Fruit fly (Drosophila melanogaster) whole organism, embryonic: ENCODE data around the gene Efhc1.1.

Experiments
- Ada2b ChIP-seq: fragments of 200-800 bp; sonication (Bioruptor generic); IDR thresholded peaks from 2 replicates; pipeline ENCODE4 v1.3.6; 2022; ENCODE audit warnings: missing biosample characterization, missing genetic modification characterization
- Atf6 ChIP-seq: fragments of 200-800 bp; sonication (Bioruptor generic); IDR thresholded peaks from 2 replicates; pipeline ENCODE4 v1.3.6; 2022; ENCODE audit warnings: missing biosample characterization, missing genetic modification characterization
- CG10462 ChIP-seq: fragments of 200-800 bp; sonication (Bioruptor generic); optimal IDR thresholded peaks from 2 replicates; lab custom pipeline; 2016; ENCODE audit warnings: missing biosample characterization, missing genetic modification characterization
- CG12155 ChIP-seq: fragments of 200-800 bp; sonication (Bioruptor generic); optimal IDR thresholded peaks from 3 replicates; lab custom pipeline; 2016; ENCODE audit warnings: missing biosample characterization, missing genetic modification characterization
- CG12391 ChIP-seq: fragments of 200-800 bp; sonication (Bioruptor generic); optimal IDR thresholded peaks from 3 replicates; lab custom pipeline; 2018; ENCODE audit warnings: missing biosample characterization, mild to moderate bottlenecking, missing genetic modification characterization, moderate library complexity
- CG12744 ChIP-seq: fragments of 200-800 bp; sonication (Bioruptor generic); optimal IDR thresholded peaks from 2 replicates; lab custom pipeline; 2016; ENCODE audit warnings: missing biosample characterization, missing genetic modification characterization
- CG15073 ChIP-seq: fragments of 200-800 bp; sonication (Bioruptor generic); optimal IDR thresholded peaks from 2 replicates; lab custom pipeline; 2016; ENCODE audit warnings: missing biosample characterization, missing genetic modification characterization
- CG1603 ChIP-seq: fragments of 200-800 bp; sonication (Bioruptor generic); optimal IDR thresholded peaks from 2 replicates; lab custom pipeline; 2019; ENCODE audit warnings: missing biosample characterization, mild to moderate bottlenecking, missing genetic modification characterization, moderate library complexity
- CG16863 ChIP-seq: fragments of 200-800 bp; sonication (Bioruptor generic); optimal IDR thresholded peaks from 3 replicates; lab custom pipeline; 2016; ENCODE audit warnings: missing biosample characterization, missing genetic modification characterization
- CG17186 ChIP-seq: fragments of 200-800 bp; sonication (Bioruptor generic); optimal IDR thresholded peaks from 3 replicates; lab custom pipeline; 2017; ENCODE audit warnings: missing biosample characterization, missing genetic modification reagents, missing genetic modification characterization
- CG3065 ChIP-seq: fragments of 200-800 bp; sonication (Bioruptor generic); optimal IDR thresholded peaks from 2 replicates; lab custom pipeline; 2016; ENCODE audit warnings: missing biosample characterization, missing genetic modification characterization
- CG31441 ChIP-seq: fragments of 200-800 bp; sonication (Bioruptor generic); IDR thresholded peaks from 2 replicates; pipeline ENCODE4 v1.3.6; 2022; ENCODE audit warnings: missing biosample characterization, missing genetic modification characterization
- CG33213 ChIP-seq: fragments of 200-800 bp; sonication (Bioruptor generic); optimal IDR thresholded peaks from 3 replicates; lab custom pipeline; 2016; ENCODE audit warnings: missing biosample characterization, missing genetic modification characterization
- CG34224 ChIP-seq: fragments of 200-800 bp; sonication (Bioruptor generic); IDR thresholded peaks from 3 replicates; pipeline ENCODE4 v1.3.6; 2022; ENCODE audit warnings: missing biosample characterization, missing genetic modification characterization; ENCODE audit not compliant: partially characterized antibody
- CG4730 ChIP-seq: fragments of 200-800 bp; sonication (Bioruptor generic); IDR thresholded peaks from 2 replicates; pipeline ENCODE4 v1.3.6; 2022; ENCODE audit warnings: missing biosample characterization, missing genetic modification characterization
- CG4854 ChIP-seq: fragments of 200-800 bp; sonication (Bioruptor generic); optimal IDR thresholded peaks from 2 replicates; lab custom pipeline; 2016; ENCODE audit warnings: missing biosample characterization, missing genetic modification characterization, inconsistent platforms
- CG6689 ChIP-seq: fragments of 200-800 bp; sonication (Bioruptor generic); IDR thresholded peaks from 2 replicates; pipeline ENCODE4 v1.3.6; 2022; ENCODE audit warnings: missing biosample characterization, missing genetic modification characterization
- CG8388 ChIP-seq: fragments of 200-800 bp; sonication (Bioruptor generic); optimal IDR thresholded peaks from 2 replicates; lab custom pipeline; 2019; ENCODE audit warnings: missing biosample characterization, mild to moderate bottlenecking, missing genetic modification characterization, moderate library complexity
- Camta ChIP-seq: fragments of 200-800 bp; sonication (Bioruptor generic); optimal IDR thresholded peaks from 2 replicates; lab custom pipeline; 2016; ENCODE audit warnings: missing biosample characterization, missing genetic modification characterization
- E2f1 ChIP-seq: fragments of 200-800 bp; sonication (Bioruptor generic); IDR thresholded peaks from 2 replicates; pipeline ENCODE4 v1.3.6; 2022; ENCODE audit warnings: missing biosample characterization, missing genetic modification characterization
- Eip74EF ChIP-seq, 2 experiments: fragments of 200-800 bp in 1 of 2; fragments of >200 bp in 1 of 2; sonication (Bioruptor generic) in 1 of 2; optimal IDR thresholded peaks; 2 replicates each; lab custom pipeline; 2017 to 2019; ENCODE audit warnings: missing biosample characterization in 2 of 2, missing genetic modification characterization in 2 of 2, mild to moderate bottlenecking in 1 of 2, moderate library complexity in 1 of 2
- Hand ChIP-seq: fragments of 200-800 bp; sonication (Bioruptor generic); optimal IDR thresholded peaks from 2 replicates; lab custom pipeline; 2017; ENCODE audit warnings: mild to moderate bottlenecking, missing biosample characterization, missing genetic modification reagents, missing genetic modification characterization
- Hmr ChIP-seq: fragments of 200-800 bp; sonication (Bioruptor generic); optimal IDR thresholded peaks from 3 replicates; lab custom pipeline; 2017; ENCODE audit warnings: mild to moderate bottlenecking, missing biosample characterization, missing genetic modification reagents, missing genetic modification characterization
- Optix ChIP-seq: fragments of 200-800 bp; sonication (Bioruptor generic); IDR thresholded peaks from 3 replicates; pipeline ENCODE4 v1.3.6; 2022; ENCODE audit warnings: missing biosample characterization, missing genetic modification characterization
- Rx ChIP-seq: fragments of 200-800 bp; sonication (Bioruptor generic); IDR thresholded peaks from 2 replicates; pipeline ENCODE4 v1.3.6; 2022; ENCODE audit warnings: missing biosample characterization, missing genetic modification characterization
- Stat92E ChIP-seq, 3 experiments: fragments of >200 bp in 2 of 3; fragments of 200-800 bp in 1 of 3; sonication (Bioruptor generic) in 1 of 3; optimal IDR thresholded peaks; 2 replicates each; lab custom pipeline; 2017 to 2019; ENCODE audit warnings: missing biosample characterization in 3 of 3, missing genetic modification characterization in 3 of 3, mild to moderate bottlenecking in 1 of 3, moderate library complexity in 1 of 3
- bigmax ChIP-seq: fragments of 200-800 bp; sonication (Bioruptor generic); optimal IDR thresholded peaks from 2 replicates; lab custom pipeline; 2018; ENCODE audit warnings: missing biosample characterization, mild to moderate bottlenecking, missing genetic modification characterization
- bowl ChIP-seq: fragments of 200-800 bp; sonication (Bioruptor generic); IDR thresholded peaks from 2 replicates; pipeline ENCODE4 v1.3.6; 2022; ENCODE audit warnings: missing biosample characterization, missing genetic modification characterization
- br ChIP-seq: fragments of >200 bp; optimal IDR thresholded peaks from 2 replicates; lab custom pipeline; 2017
- cg ChIP-seq: fragments of 200-800 bp; sonication (Bioruptor generic); optimal IDR thresholded peaks from 3 replicates; lab custom pipeline; 2019; ENCODE audit warnings: missing biosample characterization, mild to moderate bottlenecking, missing genetic modification characterization, moderate library complexity
- fd96Cb ChIP-seq: fragments of 200-800 bp; sonication (Bioruptor generic); optimal IDR thresholded peaks from 2 replicates; lab custom pipeline; 2018; ENCODE audit warnings: missing biosample characterization, mild to moderate bottlenecking, missing genetic modification characterization, moderate library complexity
- gcm ChIP-seq: fragments of 200-800 bp; sonication (Bioruptor generic); optimal IDR thresholded peaks from 2 replicates; lab custom pipeline; 2019; ENCODE audit warnings: missing biosample characterization, mild to moderate bottlenecking, missing genetic modification characterization, moderate library complexity
- gfzf ChIP-seq: fragments of 200-800 bp; sonication (Bioruptor generic); optimal IDR thresholded peaks from 2 replicates; lab custom pipeline; 2016; ENCODE audit warnings: missing biosample characterization, mild to moderate bottlenecking, missing genetic modification characterization, moderate library complexity
- hb ChIP-seq: fragments of 200-800 bp; sonication (Bioruptor generic); IDR thresholded peaks from 3 replicates; pipeline ENCODE4 v1.3.6; 2022; ENCODE audit warnings: missing biosample characterization, missing genetic modification characterization; ENCODE audit not compliant: partially characterized antibody
- her ChIP-seq: fragments of 200-800 bp; sonication (Bioruptor generic); optimal IDR thresholded peaks from 2 replicates; lab custom pipeline; 2016; ENCODE audit warnings: missing biosample characterization, missing genetic modification characterization
- jigr1 ChIP-seq: fragments of 200-800 bp; sonication (Bioruptor generic); IDR thresholded peaks from 3 replicates; pipeline ENCODE4 v1.3.6; 2022; ENCODE audit warnings: missing biosample characterization, missing genetic modification characterization
- lab ChIP-seq: fragments of 200-800 bp; sonication (Bioruptor generic); optimal IDR thresholded peaks from 3 replicates; lab custom pipeline; 2017; ENCODE audit warnings: missing biosample characterization, missing genetic modification characterization, mild to moderate bottlenecking, moderate library complexity, missing genetic modification reagents
- lbe ChIP-seq: fragments of 200-800 bp; sonication (Bioruptor generic); optimal IDR thresholded peaks from 2 replicates; lab custom pipeline; 2016; ENCODE audit warnings: missing biosample characterization, mild to moderate bottlenecking, missing genetic modification characterization
- nerfin-1 ChIP-seq: fragments of 200-800 bp; sonication (Bioruptor generic); optimal IDR thresholded peaks from 3 replicates; lab custom pipeline; 2019; ENCODE audit warnings: missing biosample characterization, mild to moderate bottlenecking, missing genetic modification characterization, moderate library complexity
- pfk ChIP-seq: fragments of 200-800 bp; sonication (Bioruptor generic); optimal IDR thresholded peaks from 2 replicates; lab custom pipeline; 2018; ENCODE audit warnings: missing biosample characterization, mild to moderate bottlenecking, missing genetic modification characterization, moderate library complexity
- pum ChIP-seq: fragments of 200-800 bp; sonication (Bioruptor generic); optimal IDR thresholded peaks from 2 replicates; lab custom pipeline; 2016; ENCODE audit warnings: missing biosample characterization, missing genetic modification characterization
- repo ChIP-seq: fragments of 200-800 bp; sonication (Bioruptor generic); optimal IDR thresholded peaks from 2 replicates; lab custom pipeline; 2016; ENCODE audit warnings: missing biosample characterization, missing genetic modification characterization
- ro ChIP-seq: fragments of 200-800 bp; sonication (Bioruptor generic); IDR thresholded peaks from 2 replicates; pipeline ENCODE4 v1.3.6; 2022; ENCODE audit warnings: missing biosample characterization, missing genetic modification characterization
- schlank ChIP-seq: fragments of 200-800 bp; sonication (Bioruptor generic); optimal IDR thresholded peaks from 2 replicates; lab custom pipeline; 2018; ENCODE audit warnings: missing biosample characterization, mild to moderate bottlenecking, missing genetic modification characterization
- slou ChIP-seq: fragments of 200-800 bp; sonication (Bioruptor generic); optimal IDR thresholded peaks from 3 replicates; lab custom pipeline; 2016; ENCODE audit warnings: missing biosample characterization, missing genetic modification characterization
- tap ChIP-seq: fragments of 200-800 bp; optimal IDR thresholded peaks from 3 replicates; lab custom pipeline; 2019; ENCODE audit warnings: missing biosample characterization, mild to moderate bottlenecking, missing genetic modification characterization, moderate library complexity
- tna ChIP-seq: fragments of 200-800 bp; sonication (Bioruptor generic); IDR thresholded peaks from 2 replicates; pipeline ENCODE4 v1.3.6; 2022; ENCODE audit warnings: missing biosample characterization, missing genetic modification characterization; ENCODE audit not compliant: partially characterized antibody
- toy ChIP-seq: fragments of 200-800 bp; sonication (Bioruptor generic); IDR thresholded peaks from 2 replicates; pipeline ENCODE4 v1.3.6; 2022; ENCODE audit warnings: missing biosample characterization, missing genetic modification characterization
- z ChIP-seq: fragments of 200-800 bp; sonication (Bioruptor generic); IDR thresholded peaks from 3 replicates; pipeline ENCODE4 v1.3.6; 2022; ENCODE audit warnings: missing biosample characterization, missing genetic modification characterization
- zen2 ChIP-seq: fragments of 200-800 bp; sonication (Bioruptor generic); IDR thresholded peaks from 3 replicates; pipeline ENCODE4 v1.3.6; 2022; ENCODE audit warnings: missing biosample characterization, missing genetic modification characterization; ENCODE audit not compliant: partially characterized antibody
- zfh2 ChIP-seq: fragments of 200-800 bp; sonication (Bioruptor generic); optimal IDR thresholded peaks from 2 replicates; lab custom pipeline; 2016; ENCODE audit warnings: missing biosample characterization, missing genetic modification characterization

Efhc1.1 gene

dm6 chrX:15738890-15739550 lies 44.5 kb downstream of the Efhc1.1 start, which contains the start of the genes CG11679 and CG8206 (continued):
- no peak for TF ChIP-seq CG17186 (GFP tag; lab: Kevin White, UChicago)
- TF ChIP-seq ro (GFP tag; lab: Robert Waterston, UW): no peak
- no peak for TF ChIP-seq CG34224 (GFP tag; lab: Robert Waterston, UW)
- no peak for TF ChIP-seq tap
- TF ChIP-seq bigmax: no peak
- TF ChIP-seq Eip74EF (GFP tag; optimal IDR thresholded peaks at IDR 0.05; lab: Kevin White, UChicago): no peak
- no peak for TF ChIP-seq CG12744 (GFP tag; lab: Kevin White, UChicago)
- peak; percentile 44 for TF ChIP-seq CG12391 (tag; lab: Kevin White, UChicago)
- TF ChIP-seq pum: peak; percentile 54
- no peak for TF ChIP-seq CG8388 (GFP tag; lab: Kevin White, UChicago)
- TF ChIP-seq Ada2b (GFP tag; lab: Robert Waterston, UW): no peak
- no peak for TF ChIP-seq lab (GFP tag; lab: Kevin White, UChicago)
- TF ChIP-seq CG1603 (tag; lab: Kevin White, UChicago): peak; percentile 62
- TF ChIP-seq Rx: no peak
- no peak for TF ChIP-seq CG33213 (GFP tag; lab: Kevin White, UChicago)
- TF ChIP-seq CG4854 (GFP tag; lab: Kevin White, UChicago): no peak
- TF ChIP-seq Atf6 (GFP tag; lab: Robert Waterston, UW): no peak
- peak; percentile 47 for TF ChIP-seq zfh2
- TF ChIP-seq CG31441: no peak
- TF ChIP-seq nerfin-1 (tag; lab: Kevin White, UChicago): peak; percentile 8
- no peak for TF ChIP-seq tna (GFP tag; lab: Robert Waterston, UW)
- TF ChIP-seq gcm: no peak
- TF ChIP-seq repo (GFP tag; lab: Kevin White, UChicago): no peak
- no peak for TF ChIP-seq jigr1
- no peak for TF ChIP-seq bowl (GFP tag; lab: Robert Waterston, UW)
- TF ChIP-seq Camta (GFP tag; lab: Kevin White, UChicago): no peak
- TF ChIP-seq CG6689: peak; percentile 55
- TF ChIP-seq slou (GFP tag; lab: Kevin White, UChicago): no peak
- no peak for TF ChIP-seq CG10462 (GFP tag; lab: Kevin White, UChicago)
- TF ChIP-seq Stat92E (GFP tag; optimal IDR thresholded peaks at IDR 0.05; lab: Kevin White, UChicago): no peak
- no peak for TF ChIP-seq CG15073 (GFP tag; lab: Kevin White, UChicago)
- TF ChIP-seq lbe (GFP tag; lab: Kevin White, UChicago): no peak
- TF ChIP-seq pfk: no peak
- no peak for TF ChIP-seq Hmr
- TF ChIP-seq fd96Cb (tag; lab: Kevin White, UChicago): no peak
- no peak for TF ChIP-seq zen2 (GFP tag; lab: Robert Waterston, UW)
- no peak for TF ChIP-seq br (lab: Kevin White, UChicago)
- TF ChIP-seq Optix (GFP tag; lab: Robert Waterston, UW): no peak
- TF ChIP-seq cg (GFP tag; lab: Kevin White, UChicago): no peak
- no peak for TF ChIP-seq CG16863 (GFP tag; lab: Kevin White, UChicago)
- peak; percentile 14 for TF ChIP-seq her
- no peak for TF ChIP-seq CG12155
- TF ChIP-seq CG4730: no peak
- no peak for TF ChIP-seq hb (GFP tag; lab: Robert Waterston, UW)
- TF ChIP-seq z (GFP tag; lab: Robert Waterston, UW): no peak
- TF ChIP-seq Hand: no peak
- TF ChIP-seq gfzf: no peak
- TF ChIP-seq schlank (tag; lab: Kevin White, UChicago): no peak
- no peak for TF ChIP-seq toy (GFP tag; lab: Robert Waterston, UW)
- no peak for TF ChIP-seq CG3065 (GFP tag; lab: Kevin White, UChicago)
- no peak for TF ChIP-seq E2f1 (GFP tag; lab: Robert Waterston, UW)
